Fruit fly (Drosophila melanogaster) whole organism, embryonic: ENCODE data around the gene Klp67A.

ENCODE experiments used
- Aef1 ChIP-seq: fragments of 200-800 bp; sonication (Bioruptor generic); IDR thresholded peaks from 3 replicates; pipeline ENCODE4 v1.3.6; 2022; ENCODE audit warnings: missing biosample characterization, missing genetic modification characterization
- B-H2 ChIP-seq: fragments of 200-800 bp; sonication (Bioruptor generic); optimal IDR thresholded peaks from 2 replicates; lab custom pipeline; 2018; ENCODE audit warnings: missing biosample characterization, mild to moderate bottlenecking, missing genetic modification characterization
- CG10267 ChIP-seq: fragments of 200-800 bp; sonication (Bioruptor generic); optimal IDR thresholded peaks from 2 replicates; lab custom pipeline; 2018; ENCODE audit warnings: missing biosample characterization, mild to moderate bottlenecking, missing genetic modification characterization, moderate library complexity
- CG10321 ChIP-seq: fragments of 200-800 bp; sonication (Bioruptor generic); IDR thresholded peaks from 2 replicates; pipeline ENCODE4 v1.3.6; 2022; ENCODE audit warnings: missing biosample characterization, missing genetic modification characterization
- CG10462 ChIP-seq: fragments of 200-800 bp; sonication (Bioruptor generic); optimal IDR thresholded peaks from 2 replicates; lab custom pipeline; 2016; ENCODE audit warnings: missing biosample characterization, missing genetic modification characterization
- CG10654 ChIP-seq: fragments of 200-800 bp; sonication (Bioruptor generic); optimal IDR thresholded peaks from 2 replicates; lab custom pipeline; 2016; ENCODE audit warnings: missing biosample characterization, missing genetic modification characterization
- CG11247 ChIP-seq: fragments of 200-800 bp; sonication (Bioruptor generic); IDR thresholded peaks from 2 replicates; pipeline ENCODE4 v1.3.6; 2022; ENCODE audit warnings: missing biosample characterization, missing genetic modification characterization
- CG15269 ChIP-seq: fragments of 200-800 bp; sonication (Bioruptor generic); optimal IDR thresholded peaks from 2 replicates; lab custom pipeline; 2018; ENCODE audit warnings: missing biosample characterization, mild to moderate bottlenecking, missing genetic modification characterization, moderate library complexity
- CG15601 ChIP-seq: fragments of 200-800 bp; sonication (Bioruptor generic); optimal IDR thresholded peaks from 3 replicates; lab custom pipeline; 2019; ENCODE audit warnings: missing biosample characterization, mild to moderate bottlenecking, missing genetic modification characterization, moderate library complexity
- CG17328 ChIP-seq: fragments of 200-800 bp; sonication (Bioruptor generic); IDR thresholded peaks from 2 replicates; pipeline ENCODE4 v1.3.6; 2022; ENCODE audit warnings: missing biosample characterization, missing genetic modification characterization
- CG1832 ChIP-seq: fragments of 200-800 bp; sonication (Bioruptor generic); optimal IDR thresholded peaks from 2 replicates; lab custom pipeline; 2017; ENCODE audit warnings: missing biosample characterization, mild to moderate bottlenecking, missing genetic modification characterization, inconsistent platforms
- CG6175 ChIP-seq: fragments of 200-800 bp; sonication (Bioruptor generic); IDR thresholded peaks from 3 replicates; pipeline ENCODE4 v1.3.6; 2022; ENCODE audit warnings: missing biosample characterization, missing genetic modification characterization
- CG6272 ChIP-seq: fragments of 200-800 bp; sonication (Bioruptor generic); IDR thresholded peaks from 2 replicates; pipeline ENCODE4 v1.3.6; 2022; ENCODE audit warnings: missing biosample characterization, missing genetic modification characterization
- CG7745 ChIP-seq: fragments of 200-800 bp; sonication (Bioruptor generic); optimal IDR thresholded peaks from 2 replicates; lab custom pipeline; 2018; ENCODE audit warnings: missing biosample characterization, mild to moderate bottlenecking, missing genetic modification characterization, moderate library complexity
- CG7963 ChIP-seq: fragments of 200-800 bp; sonication (Bioruptor generic); IDR thresholded peaks from 3 replicates; pipeline ENCODE4 v1.3.6; 2022; ENCODE audit warnings: missing biosample characterization, missing genetic modification characterization; ENCODE audit not compliant: partially characterized antibody
- CG7987 ChIP-seq: fragments of 200-800 bp; sonication (Bioruptor generic); optimal IDR thresholded peaks from 2 replicates; lab custom pipeline; 2018; ENCODE audit warnings: missing biosample characterization, mild to moderate bottlenecking, missing genetic modification characterization, moderate library complexity
- Chrac-16 ChIP-seq: fragments of 200-800 bp; sonication (Bioruptor generic); optimal IDR thresholded peaks from 3 replicates; lab custom pipeline; 2016; ENCODE audit warnings: missing biosample characterization, missing genetic modification characterization
- Elba2 ChIP-seq: fragments of 200-800 bp; sonication (Bioruptor generic); optimal IDR thresholded peaks from 3 replicates; lab custom pipeline; 2016; ENCODE audit warnings: missing biosample characterization, missing genetic modification characterization
- HLH3B ChIP-seq: fragments of 200-800 bp; sonication (Bioruptor generic); IDR thresholded peaks from 2 replicates; pipeline ENCODE4 v1.3.6; 2022; ENCODE audit warnings: missing biosample characterization, missing genetic modification characterization
- Hand ChIP-seq: fragments of 200-800 bp; sonication (Bioruptor generic); optimal IDR thresholded peaks from 2 replicates; lab custom pipeline; 2017; ENCODE audit warnings: mild to moderate bottlenecking, missing biosample characterization, missing genetic modification reagents, missing genetic modification characterization
- Meics ChIP-seq: fragments of 200-800 bp; sonication (Bioruptor generic); optimal IDR thresholded peaks from 2 replicates; lab custom pipeline; 2017; ENCODE audit warnings: missing biosample characterization, mild to moderate bottlenecking, missing genetic modification characterization
- Nf-YB ChIP-seq: fragments of 200-800 bp; sonication (Bioruptor generic); optimal IDR thresholded peaks from 3 replicates; lab custom pipeline; 2019; ENCODE audit warnings: missing biosample characterization, mild to moderate bottlenecking, missing genetic modification characterization, moderate library complexity
- Ptx1 ChIP-seq: fragments of 200-800 bp; sonication (Bioruptor generic); IDR thresholded peaks from 2 replicates; pipeline ENCODE4 v1.3.6; 2022; ENCODE audit warnings: missing biosample characterization, missing genetic modification characterization
- Side ChIP-seq: fragments of 200-800 bp; sonication (Bioruptor generic); optimal IDR thresholded peaks from 2 replicates; lab custom pipeline; 2016; ENCODE audit warnings: missing biosample characterization, missing genetic modification characterization
- Six4 ChIP-seq: fragments of 200-800 bp; sonication (Bioruptor generic); optimal IDR thresholded peaks from 2 replicates; lab custom pipeline; 2016; ENCODE audit warnings: missing biosample characterization, missing genetic modification characterization
- Sry-β ChIP-seq: fragments of 200-800 bp; sonication (Bioruptor generic); optimal IDR thresholded peaks from 2 replicates; lab custom pipeline; 2018; ENCODE audit warnings: missing biosample characterization, mild to moderate bottlenecking, missing genetic modification characterization, moderate library complexity
- Trl ChIP-seq, 3 experiments: fragments of >200 bp in 2 of 3; fragments of 200-800 bp in 1 of 3; sonication (Bioruptor generic) in 1 of 3; optimal IDR thresholded peaks; 2 replicates in 1 of 3; 3 replicates in 2 of 3; lab custom pipeline; 2016 to 2017; ENCODE audit warnings: missing biosample characterization in 1 of 3, missing genetic modification characterization in 1 of 3
- Vsx1 ChIP-seq: fragments of 200-800 bp; sonication (Bioruptor generic); optimal IDR thresholded peaks from 2 replicates; lab custom pipeline; 2017; ENCODE audit warnings: missing biosample characterization, mild to moderate bottlenecking, missing genetic modification characterization, missing genetic modification reagents
- cad ChIP-seq: fragments of >200 bp; optimal IDR thresholded peaks from 2 replicates; lab custom pipeline; 2017; ENCODE audit warnings: missing biosample characterization, missing genetic modification characterization
- cas ChIP-seq: fragments of 200-800 bp; sonication (Bioruptor generic); IDR thresholded peaks from 2 replicates; pipeline ENCODE4 v1.3.6; 2022; ENCODE audit warnings: missing biosample characterization, missing genetic modification characterization
- cg ChIP-seq: fragments of 200-800 bp; sonication (Bioruptor generic); optimal IDR thresholded peaks from 3 replicates; lab custom pipeline; 2019; ENCODE audit warnings: missing biosample characterization, mild to moderate bottlenecking, missing genetic modification characterization, moderate library complexity
- dimm ChIP-seq: fragments of 200-800 bp; sonication (Bioruptor generic); IDR thresholded peaks from 2 replicates; pipeline ENCODE4 v1.3.6; 2022; ENCODE audit warnings: missing biosample characterization, missing genetic modification characterization
- fd64A ChIP-seq: fragments of 200-800 bp; sonication (Bioruptor generic); optimal IDR thresholded peaks from 3 replicates; lab custom pipeline; 2018; ENCODE audit warnings: missing biosample characterization, mild to moderate bottlenecking, missing genetic modification characterization
- ftz-f1 ChIP-seq: fragments of 200-800 bp; sonication (Bioruptor generic); optimal IDR thresholded peaks from 2 replicates; lab custom pipeline; 2016; ENCODE audit warnings: missing biosample characterization, missing genetic modification characterization
- gce ChIP-seq: fragments of 200-800 bp; sonication (Bioruptor generic); IDR thresholded peaks from 3 replicates; pipeline ENCODE4 v1.3.6; 2022; ENCODE audit warnings: missing biosample characterization, missing genetic modification characterization
- gsb ChIP-seq: fragments of 200-800 bp; sonication (Bioruptor generic); IDR thresholded peaks from 2 replicates; pipeline ENCODE4 v1.3.6; 2022; ENCODE audit warnings: missing biosample characterization, missing genetic modification characterization
- hb ChIP-seq: fragments of 200-800 bp; sonication (Bioruptor generic); IDR thresholded peaks from 3 replicates; pipeline ENCODE4 v1.3.6; 2022; ENCODE audit warnings: missing biosample characterization, missing genetic modification characterization; ENCODE audit not compliant: partially characterized antibody
- hth ChIP-seq: fragments of >200 bp; optimal IDR thresholded peaks from 2 replicates; lab custom pipeline; 2017; ENCODE audit warnings: inconsistent platforms
- kay ChIP-seq: fragments of 200-800 bp; sonication (Bioruptor generic); optimal IDR thresholded peaks from 2 replicates; lab custom pipeline; 2016; ENCODE audit warnings: missing biosample characterization, missing genetic modification characterization
- maf-S ChIP-seq: fragments of 200-800 bp; sonication (Bioruptor generic); optimal IDR thresholded peaks from 2 replicates; lab custom pipeline; 2016; ENCODE audit warnings: missing biosample characterization, missing genetic modification characterization
- nerfin-1 ChIP-seq: fragments of 200-800 bp; sonication (Bioruptor generic); optimal IDR thresholded peaks from 3 replicates; lab custom pipeline; 2019; ENCODE audit warnings: missing biosample characterization, mild to moderate bottlenecking, missing genetic modification characterization, moderate library complexity
- pb ChIP-seq: fragments of 200-800 bp; sonication (Bioruptor generic); optimal IDR thresholded peaks from 3 replicates; lab custom pipeline; 2016; ENCODE audit warnings: missing biosample characterization, missing genetic modification characterization
- phol ChIP-seq: fragments of 200-800 bp; sonication (Bioruptor generic); optimal IDR thresholded peaks from 3 replicates; lab custom pipeline; 2018; ENCODE audit warnings: missing biosample characterization, mild to moderate bottlenecking, missing genetic modification characterization, moderate library complexity
- schlank ChIP-seq: fragments of 200-800 bp; sonication (Bioruptor generic); optimal IDR thresholded peaks from 2 replicates; lab custom pipeline; 2018; ENCODE audit warnings: missing biosample characterization, mild to moderate bottlenecking, missing genetic modification characterization
- sima ChIP-seq: fragments of 200-800 bp; sonication (Bioruptor generic); optimal IDR thresholded peaks from 2 replicates; lab custom pipeline; 2016; ENCODE audit warnings: missing biosample characterization, missing genetic modification characterization
- slbo ChIP-seq: fragments of 200-800 bp; sonication (Bioruptor generic); IDR thresholded peaks from 2 replicates; pipeline ENCODE4 v1.3.6; 2022; ENCODE audit warnings: missing biosample characterization, missing genetic modification characterization
- tgo ChIP-seq: fragments of 200-800 bp; sonication (Bioruptor generic); IDR thresholded peaks from 3 replicates; pipeline ENCODE4 v1.3.6; 2022; ENCODE audit warnings: missing biosample characterization, missing genetic modification characterization
- tll ChIP-seq, 2 experiments: fragments of 200-800 bp in 1 of 2; fragments of >200 bp in 1 of 2; sonication (Bioruptor generic) in 1 of 2; optimal IDR thresholded peaks; 2 replicates each; lab custom pipeline; 2017 to 2019; ENCODE audit warnings: missing biosample characterization in 2 of 2, missing genetic modification characterization in 2 of 2, mild to moderate bottlenecking in 1 of 2, moderate library complexity in 1 of 2
- trem ChIP-seq: fragments of 200-800 bp; optimal IDR thresholded peaks from 3 replicates; lab custom pipeline; 2019; ENCODE audit warnings: missing biosample characterization, mild to moderate bottlenecking, missing genetic modification characterization, moderate library complexity
- ttk ChIP-seq: fragments of 200-800 bp; sonication (Bioruptor generic); IDR thresholded peaks from 2 replicates; pipeline ENCODE4 v2.1.2; 2022; ENCODE audit warnings: missing biosample characterization, missing genetic modification characterization

The Klp67A gene

dm6 chr3L:9402157-9402890, 35.5 kb upstream of the Klp67A start, which contains the start of gene eIF4E1 (continued):
- TF ChIP-seq phol (tag; lab: Kevin White, UChicago) (peak; percentile 62), CG10462 (peak; percentile 75), CG10267 (peak; percentile 65), Six4 (GFP tag; lab: Kevin White, UChicago) (no peak), kay (peak; percentile 23), hb (GFP tag; lab: Robert Waterston, UW) (0 out of 3 replicates have a peak, but pooled peaks have one; percentile 62), gsb (GFP tag; lab: Robert Waterston, UW) (no peak), Trl (optimal IDR thresholded peaks at IDR 0.05; lab: Kevin White, UChicago) (peak in 1 of 2 experiments; percentile 74), Trl (GFP tag; optimal IDR thresholded peaks at IDR 0.05; lab: Kevin White, UChicago) (no peak), Side (no peak), B-H2 (GFP tag; lab: Kevin White, UChicago) (peak; percentile 2), cad (GFP tag; lab: Kevin White, UChicago) (no peak), pb (GFP tag; lab: Kevin White, UChicago) (peak; percentile 7), CG6272 (GFP tag; lab: Robert Waterston, UW) (no peak), CG7987 (GFP tag; lab: Kevin White, UChicago) (peak; percentile 24), CG15601 (tag; lab: Kevin White, UChicago) (no peak), cas (GFP tag; lab: Robert Waterston, UW) (no peak), Vsx1 (GFP tag; lab: Kevin White, UChicago) (no peak), CG10654 (no peak), CG7963 (peak; percentile 67), hth (lab: Kevin White, UChicago) (no peak), CG7745 (peak; percentile 57), tgo (GFP tag; lab: Robert Waterston, UW) (no peak), CG15269 (tag; lab: Kevin White, UChicago) (no peak), Meics (no peak), nerfin-1 (no peak), CG1832 (GFP tag; lab: Kevin White, UChicago) (no peak), trem (tag; lab: Kevin White, UChicago) (peak; percentile 57), CG6175 (GFP tag; lab: Robert Waterston, UW) (no peak), maf-S (GFP tag; lab: Kevin White, UChicago) (peak; percentile 2), dimm (GFP tag; lab: Robert Waterston, UW) (no peak), slbo (GFP tag; lab: Robert Waterston, UW) (peak; percentile 65; the same call in 1 of the 2 replicates), Nf-YB (no peak), Sry-β (GFP tag; lab: Kevin White, UChicago) (no peak), Aef1 (GFP tag; lab: Robert Waterston, UW) (no peak), Chrac-16 (GFP tag; lab: Kevin White, UChicago) (no peak), Elba2 (GFP tag; lab: Kevin White, UChicago) (peak; percentile 75), Hand (GFP tag; lab: Kevin White, UChicago) (no peak), ftz-f1 (GFP tag; lab: Kevin White, UChicago) (peak; percentile 40), ttk (GFP tag; lab: Robert Waterston, UW) (no peak), Ptx1 (GFP tag; lab: Robert Waterston, UW) (no peak), gce (GFP tag; lab: Robert Waterston, UW) (no peak), cg (GFP tag; lab: Kevin White, UChicago) (no peak), CG11247 (peak; percentile 43), fd64A (GFP tag; lab: Kevin White, UChicago) (no peak), sima (GFP tag; lab: Kevin White, UChicago) (no peak), CG10321 (GFP tag; lab: Robert Waterston, UW) (no peak), tll (GFP tag; optimal IDR thresholded peaks at IDR 0.05; lab: Kevin White, UChicago) (peak; percentile 20 to 54), HLH3B (GFP tag; lab: Robert Waterston, UW) (no peak), CG17328 (GFP tag; lab: Robert Waterston, UW) (no peak), schlank (tag; lab: Kevin White, UChicago) (no peak)
